Worm (Caenorhabditis elegans): Measurements from ENCODE around the gene F59B10.3.

The F59B10.3 gene

ce11 chrII:10559671-10560184 is 49.4 kb downstream of the F59B10.3 start:
- TF ChIP-seq repo-1 (tag; optimal IDR thresholded peaks at IDR 0.05), result no peak
- TF ChIP-seq ZK185.1 (tag; optimal IDR thresholded peaks at IDR 0.05; ENCODE audit: poor library complexity, severe bottlenecking), result peak; percentile 6
- TF ChIP-seq nfyb-1 (GFP tag; IDR thresholded peaks at IDR 0.05), result peak; percentile 23; the same call in 1 of the 2 replicates
- TF ChIP-seq aptf-3 (GFP tag; IDR thresholded peaks at IDR 0.05), result no peak
- no peak for TF ChIP-seq ztf-22 (GFP tag; optimal IDR thresholded peaks at IDR 0.05)
- TF ChIP-seq hlh-12 (tag; optimal IDR thresholded peaks at IDR 0.05), result no peak
- TF ChIP-seq F10E7.11 (tag; optimal IDR thresholded peaks at IDR 0.05), result no peak
- TF ChIP-seq pbrm-1 (GFP tag; IDR thresholded peaks at IDR 0.05), result 0 out of 2 replicates have a peak, but pooled peaks have one; percentile 57
- TF ChIP-seq lin-26 (GFP tag; IDR thresholded peaks at IDR 0.05), result 0 out of 2 replicates have a peak, but pooled peaks have one; percentile 68
- TF ChIP-seq unc-130 (GFP tag; optimal IDR thresholded peaks at IDR 0.05), result no peak
- peak; percentile 36 for TF ChIP-seq lsl-1 (GFP tag; optimal IDR thresholded peaks at IDR 0.05)
- no peak for TF ChIP-seq dox-1 (GFP tag; IDR thresholded peaks at IDR 0.05)
- no peak for TF ChIP-seq K11D2.4 (GFP tag; IDR thresholded peaks at IDR 0.05)
- TF ChIP-seq ztf-28 (GFP tag; IDR thresholded peaks at IDR 0.05), result no peak
- no peak for TF ChIP-seq F52B5.7 (tag; optimal IDR thresholded peaks at IDR 0.05)
- TF ChIP-seq lin-40 (tag; optimal IDR thresholded peaks at IDR 0.05), result no peak
- TF ChIP-seq nhr-27 (tag; optimal IDR thresholded peaks at IDR 0.05), result no peak
- TF ChIP-seq attf-5 (GFP tag; optimal IDR thresholded peaks at IDR 0.05), result no peak
- no peak for TF ChIP-seq ztf-3 (GFP tag; optimal IDR thresholded peaks at IDR 0.05)
- TF ChIP-seq Y67H2A.10 (GFP tag; conservative IDR thresholded peaks at IDR 0.05), result no peak
- TF ChIP-seq madf-8 (GFP tag; conservative IDR thresholded peaks at IDR 0.05), result no peak
- peak; percentile 28 for TF ChIP-seq ama-1 (optimal IDR thresholded peaks at IDR 0.05)
- TF ChIP-seq ama-1 (GFP tag; optimal IDR thresholded peaks at IDR 0.05), result peak in 1 of 2 experiments; percentile 48
- no peak for TF ChIP-seq F37B4.10 (GFP tag; IDR thresholded peaks at IDR 0.05)
- TF ChIP-seq madf-10 (tag; optimal IDR thresholded peaks at IDR 0.05), result no peak
- no peak for TF ChIP-seq B0261.1 (tag; optimal IDR thresholded peaks at IDR 0.05)
- TF ChIP-seq bed-1 (GFP tag; IDR thresholded peaks at IDR 0.05), result no peak
- TF ChIP-seq lin-54 (GFP tag; optimal IDR thresholded peaks at IDR 0.05), result peak; percentile 23
- no peak for TF ChIP-seq T26A5.8 (tag; optimal IDR thresholded peaks at IDR 0.05)
- no peak for TF ChIP-seq aptf-2 (GFP tag; conservative IDR thresholded peaks at IDR 0.05)
- peak; percentile 54 for TF ChIP-seq hrde-1 (tag; optimal IDR thresholded peaks at IDR 0.05; ENCODE audit: borderline replicate concordance)
- TF ChIP-seq nhr-90 (tag; optimal IDR thresholded peaks at IDR 0.05), result peak; percentile 4
- TF ChIP-seq C17E4.6 (GFP tag; IDR thresholded peaks at IDR 0.05), result no peak
- 0 out of 2 replicates have a peak, but pooled peaks have one; percentile 60 for TF ChIP-seq ekl-4 (GFP tag; IDR thresholded peaks at IDR 0.05)
- TF ChIP-seq ceh-40 (GFP tag; IDR thresholded peaks at IDR 0.05), result peak; percentile 68; the same call in 1 of the 2 replicates
- TF ChIP-seq lag-1 (GFP tag; IDR thresholded peaks at IDR 0.05), result no peak
- peak; percentile 81 for TF ChIP-seq snpc-3.4 (tag; optimal IDR thresholded peaks at IDR 0.05)
- no peak for TF ChIP-seq ztf-26 (tag; optimal IDR thresholded peaks at IDR 0.05)
- no peak for TF ChIP-seq Y95B8A.8 (GFP tag; IDR thresholded peaks at IDR 0.05)
- no peak for TF ChIP-seq dpff-1 (tag; optimal IDR thresholded peaks at IDR 0.05)
- TF ChIP-seq akir-1 (GFP tag; optimal IDR thresholded peaks at IDR 0.05), result no peak
- TF ChIP-seq cebp-2 (GFP tag; IDR thresholded peaks at IDR 0.05), result no peak
- peak; percentile 81 for TF ChIP-seq F49E8.2 (tag; optimal IDR thresholded peaks at IDR 0.05; ENCODE audit: insufficient read depth)
- no peak for TF ChIP-seq ztf-18 (tag; optimal IDR thresholded peaks at IDR 0.05)
- TF ChIP-seq Y53F4B.3 (GFP tag; IDR thresholded peaks at IDR 0.05), result no peak
- TF ChIP-seq nhr-80 (tag; optimal IDR thresholded peaks at IDR 0.05), result no peak
- no peak for TF ChIP-seq efl-1 (GFP tag; optimal IDR thresholded peaks at IDR 0.05)
- no peak for TF ChIP-seq ztf-6 (GFP tag; IDR thresholded peaks at IDR 0.05)
- peak; percentile 6 for TF ChIP-seq snpc-4 (GFP tag; optimal IDR thresholded peaks at IDR 0.05)
- TF ChIP-seq snpc-4 (tag; optimal IDR thresholded peaks at IDR 0.05), result no peak
